Worm (Caenorhabditis elegans) whole organism, late embryonic: ENCODE results near the gene C49F5.8.

Experiments
- C08G9.2 ChIP-seq: sonication (generic microtip); optimal IDR thresholded peaks from 2 replicates; lab custom pipeline; 2016; ENCODE audit warnings: mild to moderate bottlenecking, missing genetic modification characterization, moderate library complexity, missing compliant biosample characterization
- C38D4.7 ChIP-seq: fragments of 200-800 bp; sonication (Bioruptor generic); optimal IDR thresholded peaks from 2 replicates; lab custom pipeline; 2018; ENCODE audit warnings: mild to moderate bottlenecking, missing genetic modification characterization, moderate library complexity, missing compliant biosample characterization
- K02D7.2 ChIP-seq: sonication (generic microtip); optimal IDR thresholded peaks from 2 replicates; lab custom pipeline; 2017; ENCODE audit warnings: mild to moderate bottlenecking, missing genetic modification characterization, missing compliant biosample characterization
- K09A11.1 ChIP-seq: sonication (generic microtip); optimal IDR thresholded peaks from 2 replicates; lab custom pipeline; 2017; ENCODE audit warnings: antibody characterized with exemption, mild to moderate bottlenecking, missing genetic modification characterization, missing compliant biosample characterization; ENCODE audit not compliant: insufficient read depth
- T23F11.4 ChIP-seq: fragments of 200-800 bp; sonication (Bioruptor generic); optimal IDR thresholded peaks from 2 replicates; lab custom pipeline; 2018; ENCODE audit warnings: mild to moderate bottlenecking, missing genetic modification characterization, missing compliant biosample characterization
- Y22D7AL.16 ChIP-seq: sonication (generic microtip); optimal IDR thresholded peaks from 2 replicates; lab custom pipeline; 2016; ENCODE audit warnings: missing genetic modification characterization, missing compliant biosample characterization
- ahr-1 ChIP-seq: sonication (generic microtip); optimal IDR thresholded peaks from 2 replicates; lab custom pipeline; 2016; ENCODE audit warnings: missing genetic modification characterization, missing compliant biosample characterization
- ama-1 ChIP-seq: fragments of 150-350 bp; optimal IDR thresholded peaks from 2 replicates; lab custom pipeline; 2014
- ceh-14 ChIP-seq: sonication (generic microtip); optimal IDR thresholded peaks from 2 replicates; lab custom pipeline; 2016; ENCODE audit warnings: missing genotype, missing genetic modification characterization, missing compliant biosample characterization
- ceh-18 ChIP-seq: sonication (generic microtip); optimal IDR thresholded peaks from 2 replicates; lab custom pipeline; 2016; ENCODE audit warnings: missing genetic modification characterization, missing compliant biosample characterization
- ceh-19 ChIP-seq: fragments of 200-800 bp; sonication (Bioruptor generic); optimal IDR thresholded peaks from 2 replicates; lab custom pipeline; 2018; ENCODE audit warnings: mild to moderate bottlenecking, missing genetic modification characterization, missing compliant biosample characterization
- ceh-2 ChIP-seq: sonication (generic microtip); optimal IDR thresholded peaks from 2 replicates; lab custom pipeline; 2016; ENCODE audit warnings: missing genotype, missing genetic modification characterization, missing compliant biosample characterization
- ceh-24 ChIP-seq: sonication (generic microtip); optimal IDR thresholded peaks from 2 replicates; lab custom pipeline; 2016; ENCODE audit warnings: mild to moderate bottlenecking, missing genetic modification characterization, missing compliant biosample characterization
- ceh-30 ChIP-seq: fragments of 150-350 bp; optimal IDR thresholded peaks from 2 replicates; lab custom pipeline; 2014; ENCODE audit warnings: missing biosample characterization, missing genetic modification characterization
- ceh-31 ChIP-seq: sonication (generic microtip); optimal IDR thresholded peaks from 2 replicates; lab custom pipeline; 2016; ENCODE audit warnings: missing genetic modification characterization, missing compliant biosample characterization
- ceh-48 ChIP-seq: sonication (generic microtip); optimal IDR thresholded peaks from 2 replicates; lab custom pipeline; 2016; ENCODE audit warnings: missing genetic modification characterization, inconsistent platforms, missing compliant biosample characterization
- che-1 ChIP-seq: sonication (generic microtip); optimal IDR thresholded peaks from 2 replicates; lab custom pipeline; 2016; ENCODE audit warnings: mild to moderate bottlenecking, missing genetic modification characterization, missing compliant biosample characterization
- dve-1 ChIP-seq: sonication (generic microtip); optimal IDR thresholded peaks from 2 replicates; lab custom pipeline; 2017; ENCODE audit warnings: antibody characterized with exemption, mild to moderate bottlenecking, missing genetic modification characterization, missing compliant biosample characterization
- elt-4 ChIP-seq: sonication (generic microtip); optimal IDR thresholded peaks from 2 replicates; lab custom pipeline; 2016; ENCODE audit warnings: missing genetic modification characterization, missing compliant biosample characterization
- ets-4 ChIP-seq: sonication (generic microtip); optimal IDR thresholded peaks from 2 replicates; lab custom pipeline; 2016; ENCODE audit warnings: missing genetic modification characterization, missing compliant biosample characterization
- eyg-1 ChIP-seq: sonication (generic microtip); optimal IDR thresholded peaks from 2 replicates; lab custom pipeline; 2016; ENCODE audit warnings: missing genotype, missing genetic modification characterization, missing compliant biosample characterization
- fax-1 ChIP-seq: sonication (generic microtip); optimal IDR thresholded peaks from 2 replicates; lab custom pipeline; 2016; ENCODE audit warnings: missing genotype, missing genetic modification characterization, missing compliant biosample characterization
- fkh-10 ChIP-seq: fragments of 150-350 bp; optimal IDR thresholded peaks from 2 replicates; lab custom pipeline; 2014; ENCODE audit warnings: missing biosample characterization, missing genetic modification reagents, missing genetic modification characterization
- gmeb-2 ChIP-seq: sonication (generic microtip); optimal IDR thresholded peaks from 2 replicates; lab custom pipeline; 2016; ENCODE audit warnings: missing genetic modification characterization, inconsistent platforms, missing compliant biosample characterization
- hlh-15 ChIP-seq: sonication (generic microtip); optimal IDR thresholded peaks from 2 replicates; lab custom pipeline; 2016; ENCODE audit warnings: missing genetic modification characterization, missing compliant biosample characterization
- hlh-8 ChIP-seq: sonication (generic microtip); optimal IDR thresholded peaks from 2 replicates; lab custom pipeline; 2016; ENCODE audit warnings: missing genotype, missing genetic modification characterization, missing compliant biosample characterization
- lim-6 ChIP-seq: sonication (generic microtip); optimal IDR thresholded peaks from 2 replicates; lab custom pipeline; 2016; ENCODE audit warnings: missing genetic modification characterization, missing compliant biosample characterization
- lin-11 ChIP-seq: fragments of 200-800 bp; sonication (Bioruptor generic); optimal IDR thresholded peaks from 2 replicates; lab custom pipeline; 2018; ENCODE audit warnings: mild to moderate bottlenecking, missing genetic modification characterization, missing compliant biosample characterization
- madf-2 ChIP-seq: sonication (generic microtip); optimal IDR thresholded peaks from 2 replicates; lab custom pipeline; 2017; ENCODE audit warnings: missing genetic modification characterization, missing compliant biosample characterization
- mec-3 ChIP-seq: sonication (generic microtip); optimal IDR thresholded peaks from 2 replicates; lab custom pipeline; 2016; ENCODE audit warnings: borderline replicate concordance, missing genetic modification characterization, missing compliant biosample characterization
- nfya-1 ChIP-seq: sonication (generic microtip); optimal IDR thresholded peaks from 2 replicates; lab custom pipeline; 2017; ENCODE audit warnings: missing genetic modification characterization, mild to moderate bottlenecking, missing compliant biosample characterization, antibody characterized with exemption, moderate library complexity
- nhr-232 ChIP-seq: sonication (generic microtip); optimal IDR thresholded peaks from 2 replicates; lab custom pipeline; 2016; ENCODE audit warnings: missing genetic modification characterization, missing compliant biosample characterization
- npax-4 ChIP-seq: sonication (generic microtip); optimal IDR thresholded peaks from 2 replicates; lab custom pipeline; 2016; ENCODE audit warnings: missing genetic modification characterization, missing compliant biosample characterization
- odd-2 ChIP-seq: sonication (generic microtip); optimal IDR thresholded peaks from 2 replicates; lab custom pipeline; 2017; ENCODE audit warnings: antibody characterized with exemption, mild to moderate bottlenecking, missing genetic modification characterization, missing compliant biosample characterization
- pag-3 ChIP-seq: sonication (generic microtip); optimal IDR thresholded peaks from 2 replicates; lab custom pipeline; 2016; ENCODE audit warnings: missing compliant biosample characterization, missing genetic modification characterization, borderline replicate concordance
- pat-9 ChIP-seq: fragments of 200-800 bp; sonication (Bioruptor generic); optimal IDR thresholded peaks from 2 replicates; lab custom pipeline; 2018; ENCODE audit warnings: mild to moderate bottlenecking, missing genetic modification characterization, moderate library complexity, missing compliant biosample characterization
- pha-2 ChIP-seq: sonication (generic microtip); optimal IDR thresholded peaks from 2 replicates; lab custom pipeline; 2017; ENCODE audit warnings: mild to moderate bottlenecking, missing genetic modification characterization, missing compliant biosample characterization
- pha-4 ChIP-seq: fragments of 150-350 bp; optimal IDR thresholded peaks from 2 replicates; lab custom pipeline; 2018; ENCODE audit warnings: missing biosample characterization, missing genetic modification reagents, missing genetic modification characterization
- pqm-1 ChIP-seq: sonication (generic microtip); optimal IDR thresholded peaks from 2 replicates; lab custom pipeline; 2016; ENCODE audit warnings: missing genetic modification characterization, missing compliant biosample characterization
- pros-1 ChIP-seq: fragments of 150-350 bp; optimal IDR thresholded peaks from 2 replicates; lab custom pipeline; 2014; ENCODE audit warnings: missing biosample characterization, missing genetic modification reagents, missing genetic modification characterization
- ref-2 ChIP-seq: sonication (generic microtip); optimal IDR thresholded peaks from 2 replicates; lab custom pipeline; 2016; ENCODE audit warnings: missing genetic modification characterization, missing compliant biosample characterization
- sdc-2 ChIP-seq: sonication (generic microtip); optimal IDR thresholded peaks from 2 replicates; lab custom pipeline; 2016; ENCODE audit warnings: missing genotype, missing genetic modification characterization, missing compliant biosample characterization
- sox-2 ChIP-seq: fragments of 200-800 bp; sonication (Bioruptor generic); IDR thresholded peaks from 2 replicates; pipeline ENCODE4 v1.3.6; 2022; ENCODE audit warnings: missing genetic modification reagents, missing genetic modification characterization, missing compliant biosample characterization
- tbx-2 ChIP-seq: sonication (generic microtip); optimal IDR thresholded peaks from 2 replicates; lab custom pipeline; 2016; ENCODE audit warnings: missing genetic modification characterization, missing compliant biosample characterization
- tbx-7 ChIP-seq: sonication (generic microtip); optimal IDR thresholded peaks from 2 replicates; lab custom pipeline; 2016; ENCODE audit warnings: missing genotype, missing genetic modification characterization, missing compliant biosample characterization
- unc-3 ChIP-seq, 2 experiments: fragments of 200-800 bp in 1 of 2; sonication (Bioruptor generic) in 1 of 2; sonication (generic microtip) in 1 of 2; conservative IDR thresholded peaks in 1 of 2; optimal IDR thresholded peaks in 1 of 2; 2 replicates each; pipeline versions ENCODE4 v1.3.6 to Lab custom; 2016 to 2022; ENCODE audit warnings: missing compliant biosample characterization in 2 of 2, missing genetic modification characterization in 2 of 2, missing genetic modification reagents in 1 of 2
- unc-42 ChIP-seq: sonication (generic microtip); optimal IDR thresholded peaks from 2 replicates; lab custom pipeline; 2016; ENCODE audit warnings: missing genotype, missing genetic modification characterization, missing compliant biosample characterization
- unc-55 ChIP-seq: sonication (generic microtip); optimal IDR thresholded peaks from 2 replicates; lab custom pipeline; 2017; ENCODE audit warnings: missing biosample characterization, missing genetic modification reagents, missing genetic modification characterization
- zip-5 ChIP-seq: sonication (generic microtip); optimal IDR thresholded peaks from 2 replicates; lab custom pipeline; 2016; ENCODE audit warnings: missing genetic modification characterization, missing compliant biosample characterization

The C49F5.8 gene

ce11 chrX:11934933-11935332 is 25.0 kb upstream of the C49F5.8 start (continued):
- no peak for TF ChIP-seq nfya-1
- TF ChIP-seq ceh-14, result peak; percentile 27
- peak; percentile 8 for TF ChIP-seq hlh-8 (tag; lab: Kevin White, UChicago)
- TF ChIP-seq C08G9.2 (tag; lab: Kevin White, UChicago), result peak; percentile 47
- TF ChIP-seq madf-2, result no peak
- TF ChIP-seq ahr-1 (tag; lab: Kevin White, UChicago), result peak; percentile 19
- TF ChIP-seq dve-1 (tag; lab: Kevin White, UChicago), result peak; percentile 21
- TF ChIP-seq ceh-48 (tag; lab: Kevin White, UChicago), result peak; percentile 34
- TF ChIP-seq unc-42 (tag; lab: Kevin White, UChicago), result peak; percentile 25
- no peak for TF ChIP-seq ceh-30
- no peak for TF ChIP-seq pag-3 (tag; lab: Kevin White, UChicago)
- peak; percentile 27 for TF ChIP-seq tbx-7 (tag; lab: Kevin White, UChicago)
- TF ChIP-seq K09A11.1 (tag; lab: Kevin White, UChicago), result peak; percentile 11
- TF ChIP-seq pat-9 (tag; lab: Kevin White, UChicago), result peak; percentile 63
- TF ChIP-seq Y22D7AL.16 (tag; lab: Kevin White, UChicago), result peak; percentile 17
- TF ChIP-seq sdc-2 (tag; lab: Kevin White, UChicago), result peak; percentile 96
- TF ChIP-seq mec-3 (tag; lab: Kevin White, UChicago), result no peak
- peak; percentile 13 for TF ChIP-seq fax-1 (tag; lab: Kevin White, UChicago)
- TF ChIP-seq K02D7.2 (tag; lab: Kevin White, UChicago), result no peak
- peak; percentile 23 for TF ChIP-seq nhr-232 (tag; lab: Kevin White, UChicago)
- peak; percentile 15 for TF ChIP-seq T23F11.4
- TF ChIP-seq tbx-2, result peak; percentile 54
- peak; percentile 50 for TF ChIP-seq npax-4 (tag; lab: Kevin White, UChicago)
- TF ChIP-seq ref-2 (tag; lab: Kevin White, UChicago), result peak; percentile 55
- TF ChIP-seq pqm-1 (tag; lab: Kevin White, UChicago), result no peak
- peak; percentile 21 for TF ChIP-seq hlh-15
- TF ChIP-seq elt-4 (tag; lab: Kevin White, UChicago), result no peak
- TF ChIP-seq eyg-1 (tag; lab: Kevin White, UChicago), result peak; percentile 28
- TF ChIP-seq odd-2 (tag; lab: Kevin White, UChicago), result no peak
- TF ChIP-seq ceh-2 (tag; lab: Kevin White, UChicago), result peak; percentile 49
- TF ChIP-seq C38D4.7 (GFP tag; lab: Kevin White, UChicago), result peak; percentile 67
- no peak for TF ChIP-seq ceh-24 (tag; lab: Kevin White, UChicago)
- TF ChIP-seq lin-11 (tag; lab: Kevin White, UChicago), result peak; percentile 44
- TF ChIP-seq pha-4, result no peak
- TF ChIP-seq gmeb-2 (tag; lab: Kevin White, UChicago), result no peak
- no peak for TF ChIP-seq ama-1 (lab: Kevin White, UChicago)
- TF ChIP-seq unc-55 (GFP tag; lab: Kevin White, UChicago), result no peak
- TF ChIP-seq ceh-19 (GFP tag; lab: Kevin White, UChicago), result peak; percentile 60
- peak; percentile 2 for TF ChIP-seq ets-4 (tag; lab: Kevin White, UChicago)
- no peak for TF ChIP-seq lim-6 (tag; lab: Kevin White, UChicago)
- TF ChIP-seq ceh-18 (tag; lab: Kevin White, UChicago), result peak; percentile 31
- peak; percentile 72 for TF ChIP-seq che-1
- TF ChIP-seq ceh-31 (tag; lab: Kevin White, UChicago), result peak; percentile 52
- peak; percentile 23 for TF ChIP-seq zip-5 (tag; lab: Kevin White, UChicago)
- no peak for TF ChIP-seq fkh-10 (GFP tag; lab: Kevin White, UChicago)
- peak; percentile 33; the same call in 1 of the 2 replicates for TF ChIP-seq sox-2 (GFP tag; lab: Robert Waterston, UW)
- peak; percentile 56 for TF ChIP-seq pha-2 (tag; lab: Kevin White, UChicago)
- no peak for TF ChIP-seq pros-1 (tag; lab: Kevin White, UChicago)
- TF ChIP-seq unc-3 (GFP tag; conservative IDR thresholded peaks at IDR 0.05; lab: Robert Waterston, UW), result peak; percentile 67; the same call in 1 of the 2 replicates
- peak; percentile 55 for TF ChIP-seq unc-3 (tag; optimal IDR thresholded peaks at IDR 0.05; lab: Kevin White, UChicago)
